Worm (Caenorhabditis elegans) whole organism, dauer: ENCODE data around the gene hlh-6.

Experiments
- unc-62 ChIP-seq: sonication (generic microtip); optimal IDR thresholded peaks from 2 replicates; lab custom pipeline; 2017; ENCODE audit warnings: missing biosample characterization, missing genetic modification reagents, missing genetic modification characterization

hlh-6 gene

ce11 chrII:9625930-9626329 lies 11.3 kb upstream of the hlh-6 start:
- TF ChIP-seq unc-62 (GFP tag; lab: Kevin White, UChicago), result no peak

ce11 chrII:9624110-9624695 lies 9.6 kb upstream of the hlh-6 start, which contains the start of the genes dnj-20 and ZK1307.8:
Gene dnj-20, minus strand, starts transcription at chrII:9624176.
Gene ZK1307.8, plus strand, starts transcription at chrII:9624613.
- no peak for TF ChIP-seq unc-62 (GFP tag; lab: Kevin White, UChicago)

ce11 chrII:9621913-9622348 lies 7.3 kb upstream of the hlh-6 start:
- TF ChIP-seq unc-62 (GFP tag; lab: Kevin White, UChicago), result no peak

- no peak for TF ChIP-seq unc-62 (GFP tag; lab: Kevin White, UChicago)
Observed at ce11 chrII:9621121-9621520, 6.5 kb upstream of the hlh-6 start.

ce11 chrII:9620616-9621015 lies 6.0 kb upstream of the hlh-6 start:
- no peak for TF ChIP-seq unc-62 (GFP tag; lab: Kevin White, UChicago)

ce11 chrII:9619995-9620535 lies 5.4 kb upstream of the hlh-6 start:
- no peak for TF ChIP-seq unc-62 (GFP tag; lab: Kevin White, UChicago)

ce11 chrII:9619402-9619862 lies 4.8 kb upstream of the hlh-6 start:
- TF ChIP-seq unc-62 (GFP tag; lab: Kevin White, UChicago), result no peak

- no peak for TF ChIP-seq unc-62 (GFP tag; lab: Kevin White, UChicago)
Observed at ce11 chrII:9618759-9619158, 4.1 kb upstream of the hlh-6 start.

- TF ChIP-seq unc-62 (GFP tag; lab: Kevin White, UChicago), result no peak
Observed at ce11 chrII:9617902-9618245, 3.2 kb upstream of the hlh-6 start.

ce11 chrII:9617039-9617901 lies 2.6 kb upstream of the hlh-6 start, which contains the start of gene hal-3:
Gene hal-3, minus strand, starts transcription at chrII:9617125.
- no peak for TF ChIP-seq unc-62 (GFP tag; lab: Kevin White, UChicago)

ce11 chrII:9611347-9611923 lies 3.2 kb downstream of the hlh-6 start, which contains the start of the genes T15H9.5 and T15H9.4:
Gene T15H9.5, minus strand, starts transcription at chrII:9611447.
Gene T15H9.4, plus strand, starts transcription at chrII:9611873.
- TF ChIP-seq unc-62 (GFP tag; lab: Kevin White, UChicago), result no peak

ce11 chrII:9609296-9609695 lies 5.3 kb downstream of the hlh-6 start, which contains the start of gene pap-2:
Gene pap-2, minus strand, starts transcription at chrII:9609396.
- TF ChIP-seq unc-62 (GFP tag; lab: Kevin White, UChicago), result no peak

ce11 chrII:9607137-9607536 lies 7.5 kb downstream of the hlh-6 start:
- no peak for TF ChIP-seq unc-62 (GFP tag; lab: Kevin White, UChicago)

- TF ChIP-seq unc-62 (GFP tag; lab: Kevin White, UChicago), result no peak
Observed at ce11 chrII:9606485-9607036, 8.1 kb downstream of the hlh-6 start.

ce11 chrII:9605954-9606353 lies 8.7 kb downstream of the hlh-6 start:
- no peak for TF ChIP-seq unc-62 (GFP tag; lab: Kevin White, UChicago)
